Fruit fly (Drosophila melanogaster) whole organism, prepupa: ENCODE results near the gene CG45486.

Experiments
- CG10631 ChIP-seq: fragments of 200-800 bp; sonication (Bioruptor generic); optimal IDR thresholded peaks from 2 replicates; lab custom pipeline; 2016; ENCODE audit warnings: missing biosample characterization, missing genetic modification characterization
- CG10669 ChIP-seq: fragments of 200-800 bp; sonication (Bioruptor generic); optimal IDR thresholded peaks from 3 replicates; lab custom pipeline; 2018; ENCODE audit warnings: missing biosample characterization, mild to moderate bottlenecking, missing genetic modification characterization, moderate library complexity
- CG11294 ChIP-seq: fragments of 200-800 bp; sonication (Bioruptor generic); IDR thresholded peaks from 2 replicates; pipeline ENCODE4 v1.3.6; 2022; ENCODE audit warnings: missing biosample characterization, missing genetic modification characterization
- CG11902 ChIP-seq: fragments of 200-800 bp; sonication (Bioruptor generic); optimal IDR thresholded peaks from 3 replicates; lab custom pipeline; 2016; ENCODE audit warnings: missing biosample characterization, missing genetic modification characterization
- CG15336 ChIP-seq: fragments of 200-800 bp; sonication (Bioruptor generic); IDR thresholded peaks from 2 replicates; pipeline ENCODE4 v1.3.6; 2022; ENCODE audit warnings: missing biosample characterization, missing genetic modification characterization
- CG16779 ChIP-seq: fragments of 200-800 bp; sonication (Bioruptor generic); optimal IDR thresholded peaks from 3 replicates; lab custom pipeline; 2017; ENCODE audit warnings: missing biosample characterization, mild to moderate bottlenecking, missing genetic modification characterization
- CG3032 ChIP-seq: fragments of 200-800 bp; optimal IDR thresholded peaks from 2 replicates; lab custom pipeline; 2019; ENCODE audit warnings: missing biosample characterization, mild to moderate bottlenecking, missing genetic modification characterization, moderate library complexity
- CG32006 ChIP-seq: fragments of 200-800 bp; sonication (Bioruptor generic); optimal IDR thresholded peaks from 3 replicates; lab custom pipeline; 2017; ENCODE audit warnings: missing biosample characterization, mild to moderate bottlenecking, missing genetic modification characterization
- CG34406 ChIP-seq: fragments of 200-800 bp; sonication (Bioruptor generic); optimal IDR thresholded peaks from 3 replicates; lab custom pipeline; 2016; ENCODE audit warnings: missing biosample characterization, missing genetic modification characterization
- CG3919 ChIP-seq: fragments of 200-800 bp; sonication (Bioruptor generic); optimal IDR thresholded peaks from 3 replicates; lab custom pipeline; 2016; ENCODE audit warnings: missing biosample characterization, missing genetic modification characterization
- CG4318 ChIP-seq: fragments of 200-800 bp; sonication (Bioruptor generic); optimal IDR thresholded peaks from 3 replicates; lab custom pipeline; 2017; ENCODE audit warnings: missing biosample characterization, mild to moderate bottlenecking, missing genetic modification characterization
- CG6276 ChIP-seq: fragments of 200-800 bp; sonication (Bioruptor generic); optimal IDR thresholded peaks from 2 replicates; lab custom pipeline; 2017; ENCODE audit warnings: missing biosample characterization, mild to moderate bottlenecking, missing genetic modification characterization
- CG6792 ChIP-seq: fragments of 200-800 bp; sonication (Bioruptor generic); optimal IDR thresholded peaks from 3 replicates; lab custom pipeline; 2016; ENCODE audit warnings: missing biosample characterization, missing genetic modification characterization
- CG6854 ChIP-seq: fragments of 200-800 bp; sonication (Bioruptor generic); optimal IDR thresholded peaks from 2 replicates; lab custom pipeline; 2017; ENCODE audit warnings: missing biosample characterization, mild to moderate bottlenecking, missing genetic modification characterization
- CG7368 ChIP-seq: fragments of 200-800 bp; sonication (Bioruptor generic); optimal IDR thresholded peaks from 3 replicates; lab custom pipeline; 2016; ENCODE audit warnings: missing biosample characterization, missing genetic modification characterization
- CG8119 ChIP-seq: fragments of 200-800 bp; sonication (Bioruptor generic); IDR thresholded peaks from 3 replicates; pipeline ENCODE4 v1.3.6; 2022; ENCODE audit warnings: missing biosample characterization, missing genetic modification characterization
- CG8319 ChIP-seq: fragments of 200-800 bp; sonication (Bioruptor generic); optimal IDR thresholded peaks from 3 replicates; lab custom pipeline; 2016; ENCODE audit warnings: missing biosample characterization, missing genetic modification characterization
- CG8632 ChIP-seq: fragments of 200-800 bp; sonication (Bioruptor generic); optimal IDR thresholded peaks from 3 replicates; lab custom pipeline; 2016; ENCODE audit warnings: missing biosample characterization, missing genetic modification characterization
- CG9139 ChIP-seq: fragments of 200-800 bp; sonication (Bioruptor generic); optimal IDR thresholded peaks from 3 replicates; lab custom pipeline; 2017; ENCODE audit warnings: missing biosample characterization, mild to moderate bottlenecking, missing genetic modification characterization
- Eip75B ChIP-seq: fragments of 200-800 bp; sonication (Bioruptor generic); optimal IDR thresholded peaks from 3 replicates; lab custom pipeline; 2016; ENCODE audit warnings: missing biosample characterization, missing genetic modification characterization
- Eip78C ChIP-seq: fragments of 200-800 bp; sonication (Bioruptor generic); peaks from one replicate; lab custom pipeline; 2016; ENCODE audit warnings: missing biosample characterization, missing genetic modification characterization
- Eip93F ChIP-seq: fragments of 200-800 bp; sonication (Bioruptor generic); optimal IDR thresholded peaks from 2 replicates; lab custom pipeline; 2016; ENCODE audit warnings: missing biosample characterization, mild to moderate bottlenecking, missing genetic modification characterization
- Ets21C ChIP-seq: fragments of 200-800 bp; sonication (Bioruptor generic); optimal IDR thresholded peaks from 3 replicates; lab custom pipeline; 2016; ENCODE audit warnings: missing biosample characterization, missing genetic modification characterization
- Ets96B ChIP-seq: fragments of 200-800 bp; optimal IDR thresholded peaks from 2 replicates; lab custom pipeline; 2019; ENCODE audit warnings: missing biosample characterization, mild to moderate bottlenecking, missing genetic modification characterization, moderate library complexity
- Gug ChIP-seq: fragments of 200-800 bp; sonication (Bioruptor generic); IDR thresholded peaks from 2 replicates; pipeline ENCODE4 v1.3.6; 2022; ENCODE audit warnings: missing biosample characterization, missing genetic modification characterization
- Hr38 ChIP-seq: sonication (Bioruptor generic); optimal IDR thresholded peaks from 2 replicates; lab custom pipeline; 2016; ENCODE audit warnings: missing biosample characterization, missing genetic modification characterization
- Hr39 ChIP-seq: fragments of 200-800 bp; sonication (Bioruptor generic); optimal IDR thresholded peaks from 2 replicates; lab custom pipeline; 2016; ENCODE audit warnings: missing biosample characterization, missing genetic modification characterization
- Hr4 ChIP-seq: fragments of 200-800 bp; sonication (Bioruptor generic); optimal IDR thresholded peaks from 3 replicates; lab custom pipeline; 2016; ENCODE audit warnings: missing biosample characterization, missing genetic modification characterization
- Lpt ChIP-seq: fragments of 200-800 bp; sonication (Bioruptor generic); optimal IDR thresholded peaks from 3 replicates; lab custom pipeline; 2016; ENCODE audit warnings: missing biosample characterization, missing genetic modification characterization
- OdsH ChIP-seq: fragments of 200-800 bp; sonication (Bioruptor generic); optimal IDR thresholded peaks from 3 replicates; lab custom pipeline; 2016; ENCODE audit warnings: missing biosample characterization, missing genetic modification characterization
- Sox102F ChIP-seq: fragments of 200-800 bp; sonication (Bioruptor generic); optimal IDR thresholded peaks from 2 replicates; lab custom pipeline; 2016; ENCODE audit warnings: missing biosample characterization, mild to moderate bottlenecking, missing genetic modification characterization
- Sox14 ChIP-seq: fragments of 200-800 bp; sonication (Bioruptor generic); optimal IDR thresholded peaks from 3 replicates; lab custom pipeline; 2016; ENCODE audit warnings: missing biosample characterization, missing genetic modification characterization
- Sox15 ChIP-seq: fragments of 200-800 bp; sonication (Bioruptor generic); optimal IDR thresholded peaks from 3 replicates; lab custom pipeline; 2016; ENCODE audit warnings: missing biosample characterization, missing genetic modification characterization
- achi ChIP-seq: fragments of 200-800 bp; sonication (Bioruptor generic); optimal IDR thresholded peaks from 3 replicates; lab custom pipeline; 2016; ENCODE audit warnings: missing biosample characterization, missing genetic modification characterization
- acj6 ChIP-seq: fragments of 200-800 bp; sonication (Bioruptor generic); optimal IDR thresholded peaks from 3 replicates; lab custom pipeline; 2016; ENCODE audit warnings: missing biosample characterization, missing genetic modification characterization
- cyc ChIP-seq: fragments of 200-800 bp; sonication (Bioruptor generic); optimal IDR thresholded peaks from 3 replicates; lab custom pipeline; 2016; ENCODE audit warnings: missing biosample characterization, missing genetic modification characterization
- dac ChIP-seq: fragments of 200-800 bp; sonication (Bioruptor generic); optimal IDR thresholded peaks from 2 replicates; lab custom pipeline; 2017; ENCODE audit warnings: missing biosample characterization, mild to moderate bottlenecking, missing genetic modification characterization
- dsx ChIP-seq: fragments of 200-800 bp; optimal IDR thresholded peaks from 3 replicates; lab custom pipeline; 2019; ENCODE audit warnings: missing biosample characterization, mild to moderate bottlenecking, missing genetic modification characterization, moderate library complexity; ENCODE audit not compliant: poor library complexity, severe bottlenecking
- eg ChIP-seq: fragments of 200-800 bp; sonication (Bioruptor generic); IDR thresholded peaks from 3 replicates; pipeline ENCODE4 v1.3.6; 2022; ENCODE audit warnings: missing biosample characterization, missing genetic modification characterization
- esn ChIP-seq: fragments of 200-800 bp; sonication (Bioruptor generic); optimal IDR thresholded peaks from 2 replicates; lab custom pipeline; 2016; ENCODE audit warnings: missing biosample characterization, mild to moderate bottlenecking, missing genetic modification characterization, moderate library complexity
- fd59A ChIP-seq: fragments of 200-800 bp; sonication (Bioruptor generic); optimal IDR thresholded peaks from 2 replicates; lab custom pipeline; 2017; ENCODE audit warnings: missing biosample characterization, mild to moderate bottlenecking, missing genetic modification characterization, missing genetic modification reagents
- fkh ChIP-seq: fragments of 200-800 bp; sonication (Bioruptor generic); optimal IDR thresholded peaks from 3 replicates; lab custom pipeline; 2017; ENCODE audit warnings: missing biosample characterization, mild to moderate bottlenecking, missing genetic modification characterization, moderate library complexity
- lz ChIP-seq: fragments of 200-800 bp; sonication (Bioruptor generic); optimal IDR thresholded peaks from 3 replicates; lab custom pipeline; 2016; ENCODE audit warnings: missing biosample characterization, missing genetic modification characterization
- pdm3 ChIP-seq: fragments of 200-800 bp; sonication (Bioruptor generic); optimal IDR thresholded peaks from 3 replicates; lab custom pipeline; 2016; ENCODE audit warnings: missing biosample characterization, missing genetic modification characterization
- ss ChIP-seq, 2 experiments: fragments of 200-800 bp; sonication (Bioruptor generic); optimal IDR thresholded peaks; 2 replicates in 1 of 2; 3 replicates in 1 of 2; lab custom pipeline; 2017 to 2018; ENCODE audit warnings: mild to moderate bottlenecking in 2 of 2, missing biosample characterization in 2 of 2, missing genetic modification characterization in 2 of 2, moderate library complexity in 1 of 2
- svp ChIP-seq: fragments of 200-800 bp; sonication (Bioruptor generic); peaks from one replicate; lab custom pipeline; 2016; ENCODE audit warnings: missing biosample characterization, missing genetic modification characterization
- topi ChIP-seq: fragments of 200-800 bp; sonication (Bioruptor generic); optimal IDR thresholded peaks from 3 replicates; lab custom pipeline; 2016; ENCODE audit warnings: missing biosample characterization, missing genetic modification characterization

Gene CG45486

DNA sequence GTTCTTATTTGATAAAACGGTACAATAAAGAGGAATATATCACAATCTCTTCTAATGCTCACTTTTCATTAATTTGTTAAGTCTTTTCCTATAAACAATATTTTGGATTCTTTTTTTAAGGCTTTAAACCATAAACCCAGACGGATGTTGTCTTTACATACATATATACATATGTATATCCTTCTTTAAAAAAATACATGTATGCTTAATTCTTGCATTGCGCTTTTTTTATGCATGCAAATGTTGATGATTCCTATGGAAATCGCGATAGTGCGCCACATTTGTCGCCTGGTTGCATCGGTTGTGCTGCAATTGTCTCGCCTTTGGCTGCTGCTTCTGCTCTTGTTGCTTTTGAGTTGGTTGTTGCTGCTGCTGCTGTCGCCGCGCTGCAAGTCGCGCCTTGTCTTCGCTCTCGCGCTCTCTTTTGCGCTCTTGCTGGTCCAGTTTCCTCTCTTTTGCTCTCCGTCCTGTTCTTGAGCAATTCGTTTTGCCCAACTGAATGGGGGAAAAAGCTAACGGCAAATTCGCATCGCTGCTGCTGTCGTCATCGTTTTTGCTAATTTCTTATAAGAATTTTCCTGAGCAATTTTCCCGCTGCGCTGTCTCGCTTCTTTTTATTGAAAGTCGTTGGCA, 33.0 kb downstream of the CG45486 start (continued):
- TF ChIP-seq CG6792 (GFP tag; lab: Kevin White, UChicago), result peak; percentile 84
- peak; percentile 84 for TF ChIP-seq topi
- peak; percentile 85 for TF ChIP-seq CG34406 (GFP tag; lab: Kevin White, UChicago)
- TF ChIP-seq Ets21C (GFP tag; lab: Kevin White, UChicago), result peak; percentile 59
- TF ChIP-seq fd59A (GFP tag; lab: Kevin White, UChicago), result peak; percentile 79
- TF ChIP-seq CG9139, result peak; percentile 71
- TF ChIP-seq dac, result peak; percentile 58
- peak; percentile 80 for TF ChIP-seq CG8319 (GFP tag; lab: Kevin White, UChicago)
- TF ChIP-seq pdm3 (GFP tag; lab: Kevin White, UChicago), result peak; percentile 88
- peak; percentile 89 for TF ChIP-seq CG32006
- TF ChIP-seq Eip93F, result peak; percentile 20
- peak; percentile 86 for TF ChIP-seq CG8632 (GFP tag; lab: Kevin White, UChicago)
- peak; percentile 88 for TF ChIP-seq svp (GFP tag; lab: Kevin White, UChicago)
- peak; percentile 87 for TF ChIP-seq CG3919 (GFP tag; lab: Kevin White, UChicago)
- peak; percentile 81 for TF ChIP-seq Hr4 (GFP tag; lab: Kevin White, UChicago)
- no peak for TF ChIP-seq fkh (GFP tag; lab: Kevin White, UChicago)
- peak; percentile 87 for TF ChIP-seq Eip75B
- peak; percentile 83 for TF ChIP-seq CG3032 (tag; lab: Kevin White, UChicago)
- TF ChIP-seq eg (GFP tag; lab: Robert Waterston, UW), result peak; percentile 63; the same call in 2 of the 3 replicates
- peak; percentile 79 for TF ChIP-seq CG8119 (GFP tag; lab: Robert Waterston, UW)
- peak; percentile 74 for TF ChIP-seq cyc
- TF ChIP-seq, all 60 proteins: peak for 58

- no peak for TF ChIP-seq Sox15 (GFP tag; lab: Kevin White, UChicago)
- peak; percentile 19 for TF ChIP-seq svp (GFP tag; lab: Kevin White, UChicago)
Measured at dm6 chrX:19875629-19876028, 34.3 kb downstream of the CG45486 start.

- TF ChIP-seq CG16779 (tag; lab: Kevin White, UChicago) (peak; percentile 93), CG34406 (GFP tag; lab: Kevin White, UChicago) (peak; percentile 92), CG3032 (tag; lab: Kevin White, UChicago) (peak; percentile 92), Eip93F (peak; percentile 56), Eip78C (GFP tag; lab: Kevin White, UChicago) (peak; percentile 98), Ets21C (GFP tag; lab: Kevin White, UChicago) (peak; percentile 79), ss (GFP tag; optimal IDR thresholded peaks at IDR 0.05; lab: Kevin White, UChicago) (peak; percentile 93 to 95), lz (GFP tag; lab: Kevin White, UChicago) (peak; percentile 87), Gug (GFP tag; lab: Robert Waterston, UW) (peak; percentile 78), CG6276 (peak; percentile 96), achi (GFP tag; lab: Kevin White, UChicago) (peak; percentile 93), svp (GFP tag; lab: Kevin White, UChicago) (peak; percentile 85), Hr38 (peak; percentile 18), Eip75B (peak; percentile 95), CG11294 (GFP tag; lab: Robert Waterston, UW) (peak; percentile 80), esn (GFP tag; lab: Kevin White, UChicago) (peak; percentile 89), Hr4 (GFP tag; lab: Kevin White, UChicago) (peak; percentile 94), CG4318 (peak; percentile 89), CG11902 (peak; percentile 78), Ets96B (tag; lab: Kevin White, UChicago) (peak; percentile 94), CG9139 (peak; percentile 89), Lpt (GFP tag; lab: Kevin White, UChicago) (peak; percentile 92), OdsH (GFP tag; lab: Kevin White, UChicago) (peak; percentile 94), CG7368 (GFP tag; lab: Kevin White, UChicago) (peak; percentile 88), acj6 (GFP tag; lab: Kevin White, UChicago) (peak; percentile 91), CG10631 (GFP tag; lab: Kevin White, UChicago) (peak; percentile 94), CG6854 (GFP tag; lab: Kevin White, UChicago) (peak; percentile 65), CG8119 (GFP tag; lab: Robert Waterston, UW) (peak; percentile 97), CG15336 (GFP tag; lab: Robert Waterston, UW) (peak; percentile 96), Sox14 (GFP tag; lab: Kevin White, UChicago) (peak; percentile 93), dsx (GFP tag; lab: Kevin White, UChicago) (peak; percentile 86), cyc (peak; percentile 86), Hr39 (GFP tag; lab: Kevin White, UChicago) (peak; percentile 84), Sox102F (GFP tag; lab: Kevin White, UChicago) (peak; percentile 88), CG10669 (peak; percentile 93)
Measured at dm6 chrX:19875059-19875458, 34.9 kb downstream of the CG45486 start.
